Worm (Caenorhabditis elegans): ENCODE results near the gene F16B4.6.

The F16B4.6 gene

DNA sequence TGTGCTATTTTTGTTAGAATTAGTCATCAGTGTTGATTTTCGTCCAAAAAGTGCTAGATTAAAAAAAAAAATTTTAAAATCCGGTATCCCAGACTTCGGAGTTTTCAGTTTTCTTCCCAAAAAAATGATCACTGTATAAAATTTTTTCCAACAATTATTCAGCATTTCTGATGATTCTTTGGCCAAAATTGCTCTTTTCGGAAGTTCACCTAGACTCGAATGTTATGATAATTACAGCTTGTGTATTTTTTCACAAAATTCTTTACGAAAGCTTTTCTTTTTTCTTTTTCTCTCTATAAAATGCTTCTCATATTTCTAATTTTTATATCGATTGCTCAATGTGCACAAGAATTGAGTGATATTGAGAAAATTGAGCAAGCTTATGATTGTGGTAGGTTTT, 44.7 kb downstream of the F16B4.6 start, which contains the start of gene irld-17:
TSS of gene irld-17 (plus strand) at position 301 of the 400 bp plus-strand sequence.
- no peak for TF ChIP-seq ztf-29 (GFP tag; IDR thresholded peaks at IDR 0.05)
- no peak for TF ChIP-seq med-1 (GFP tag; optimal IDR thresholded peaks at IDR 0.05; ENCODE audit: insufficient read depth)
- no peak for TF ChIP-seq flt-1 (GFP tag; IDR thresholded peaks at IDR 0.05)
- no peak for TF ChIP-seq klf-2 (GFP tag; conservative IDR thresholded peaks at IDR 0.05)
- TF ChIP-seq ref-1 (GFP tag; conservative IDR thresholded peaks at IDR 0.05) = no peak
- no peak for TF ChIP-seq cog-1 (tag; optimal IDR thresholded peaks at IDR 0.05)
- TF ChIP-seq ztf-23 (GFP tag; IDR thresholded peaks at IDR 0.05) = no peak
- TF ChIP-seq T22C8.4 (GFP tag; IDR thresholded peaks at IDR 0.05) = no peak
- no peak for TF ChIP-seq tab-1 (GFP tag; IDR thresholded peaks at IDR 0.05)

DNA sequence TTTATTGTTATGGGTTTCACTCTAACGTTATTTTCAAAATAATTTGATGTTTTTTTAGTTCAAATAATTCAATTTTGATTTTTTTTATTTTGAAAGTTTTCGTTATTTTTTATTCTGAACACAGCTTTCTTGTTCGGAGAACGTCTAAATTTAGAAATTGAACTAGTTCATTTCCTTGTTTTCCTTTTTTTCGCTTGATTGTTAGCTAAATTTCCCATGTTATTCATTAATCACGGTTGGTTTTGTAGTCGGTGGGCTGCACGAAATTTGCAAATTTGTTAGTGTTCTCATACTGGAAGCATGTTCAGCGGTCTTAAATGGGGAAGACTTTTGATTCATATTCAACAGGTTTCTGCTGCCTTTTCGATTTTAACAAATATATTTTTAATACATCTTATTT, 48.9 kb downstream of the F16B4.6 start, which contains the start of gene str-222:
TSS of gene str-222 (plus strand) at position 301 of the 400 bp plus-strand sequence.
- no peak for TF ChIP-seq med-1 (GFP tag; optimal IDR thresholded peaks at IDR 0.05; ENCODE audit: insufficient read depth)
- no peak for TF ChIP-seq ref-1 (GFP tag; conservative IDR thresholded peaks at IDR 0.05)
- TF ChIP-seq cog-1 (tag; optimal IDR thresholded peaks at IDR 0.05) = no peak
- TF ChIP-seq ztf-23 (GFP tag; IDR thresholded peaks at IDR 0.05) = no peak
- TF ChIP-seq flt-1 (GFP tag; IDR thresholded peaks at IDR 0.05) = no peak
- TF ChIP-seq T22C8.4 (GFP tag; IDR thresholded peaks at IDR 0.05) = no peak
- no peak for TF ChIP-seq ztf-29 (GFP tag; IDR thresholded peaks at IDR 0.05)
- no peak for TF ChIP-seq tab-1 (GFP tag; IDR thresholded peaks at IDR 0.05)
- no peak for TF ChIP-seq klf-2 (GFP tag; conservative IDR thresholded peaks at IDR 0.05)
